Worm (Caenorhabditis elegans) whole organism, L4/young adult: Measurements from ENCODE around the gene C05C10.8.

Source experiments
- dao-5 ChIP-seq: sonication (generic microtip); optimal IDR thresholded peaks from 2 replicates; lab custom pipeline; 2016; ENCODE audit warnings: missing genotype, missing genetic modification characterization, moderate library complexity, missing compliant biosample characterization
- him-1 ChIP-seq: sonication (generic microtip); optimal IDR thresholded peaks from 2 replicates; lab custom pipeline; 2016; ENCODE audit warnings: missing genotype, missing genetic modification reagents, missing genetic modification characterization, missing compliant biosample characterization

- TF ChIP-seq dao-5 (tag; lab: Kevin White, UChicago) (no peak), him-1 (tag; lab: Kevin White, UChicago) (no peak)
Measured at ce11 chrII:9948662-9949061, 30.9 kb upstream of the C05C10.8 start.
